Worm (Caenorhabditis elegans): Measurements from ENCODE around the gene flp-12.

ce11 chrX:4577941-4578340, 14.2 kb downstream of the flp-12 start, which contains the start of gene C05E11.3:
- TF ChIP-seq ztf-29 (GFP tag; IDR thresholded peaks at IDR 0.05) (no peak), flt-1 (GFP tag; IDR thresholded peaks at IDR 0.05) (no peak), cog-1 (tag; optimal IDR thresholded peaks at IDR 0.05) (no peak), tab-1 (GFP tag; IDR thresholded peaks at IDR 0.05) (no peak), med-1 (GFP tag; optimal IDR thresholded peaks at IDR 0.05; ENCODE audit: insufficient read depth) (no peak), klf-2 (GFP tag; conservative IDR thresholded peaks at IDR 0.05) (no peak)

All from whole organism, midembryonic.